Worm (Caenorhabditis elegans): ENCODE measurements around the gene col-76.

DNA sequence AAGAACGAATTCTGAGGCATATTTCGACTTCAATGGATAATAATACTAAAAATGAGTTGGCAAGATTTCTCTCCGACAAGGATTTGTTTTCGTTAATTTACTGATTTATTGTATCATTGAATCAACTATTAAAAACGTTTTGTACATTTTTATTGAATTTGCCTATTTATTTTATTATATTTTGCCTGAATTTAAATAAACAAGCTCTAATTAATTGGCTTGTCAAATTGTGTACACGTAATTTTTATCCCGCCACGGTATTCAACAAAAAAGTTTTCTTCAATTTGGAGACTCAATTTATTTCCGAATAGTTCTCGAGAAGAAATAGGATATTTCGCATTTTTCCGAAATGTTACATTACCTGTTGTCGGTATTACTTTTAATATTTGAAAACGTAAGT, 28.4 kb downstream of the col-76 start, which contains the start of gene M110.7:
- no peak for TF ChIP-seq fkh-10 (GFP tag; optimal IDR thresholded peaks at IDR 0.05)
- TF ChIP-seq nhr-11 (tag; optimal IDR thresholded peaks at IDR 0.05) = no peak
- TF ChIP-seq sox-4 (tag; optimal IDR thresholded peaks at IDR 0.05) = no peak
- TF ChIP-seq nhr-90 (tag; optimal IDR thresholded peaks at IDR 0.05; ENCODE audit: poor library complexity) = no peak
- no peak for TF ChIP-seq unc-62 (GFP tag; optimal IDR thresholded peaks at IDR 0.05)
- TF ChIP-seq jun-1 (tag; optimal IDR thresholded peaks at IDR 0.05) = no peak
- TF ChIP-seq lsy-2 (tag; optimal IDR thresholded peaks at IDR 0.05) = no peak
- TF ChIP-seq zip-4 (GFP tag; optimal IDR thresholded peaks at IDR 0.05) = no peak
- no peak for TF ChIP-seq fos-1 (tag; optimal IDR thresholded peaks at IDR 0.05)
- no peak for TF ChIP-seq nhr-19 (GFP tag; conservative IDR thresholded peaks at IDR 0.05)
- no peak for TF ChIP-seq sptf-1 (tag; optimal IDR thresholded peaks at IDR 0.05)
- TF ChIP-seq vab-15 (tag; optimal IDR thresholded peaks at IDR 0.05) = no peak

Data from whole organism, L1 larva.